Worm (Caenorhabditis elegans) whole organism, L4/young adult: Measurements from ENCODE around the gene npr-25.

Experiments
- W03F9.2 ChIP-seq: fragments of 150-350 bp; optimal IDR thresholded peaks from 2 replicates; lab custom pipeline; 2014; ENCODE audit warnings: missing biosample characterization, missing genetic modification characterization
- him-1 ChIP-seq: sonication (generic microtip); optimal IDR thresholded peaks from 2 replicates; lab custom pipeline; 2016; ENCODE audit warnings: missing genotype, missing genetic modification reagents, missing genetic modification characterization, missing compliant biosample characterization

- TF ChIP-seq him-1 (tag; lab: Kevin White, UChicago) (no peak), W03F9.2 (tag; lab: Kevin White, UChicago) (no peak)
These were observed 39.2 kb upstream of the npr-25 start, which contains the start of gene nas-16 for ce11 chrV:11392020-11392419.
